Worm (Caenorhabditis elegans) whole organism, L2 larva: ENCODE data around the gene par-1.

ENCODE experiments used
- ZK546.5 ChIP-seq: sonication (generic microtip); optimal IDR thresholded peaks from 2 replicates; lab custom pipeline; 2017; ENCODE audit warnings: missing biosample characterization, missing genetic modification characterization
- ama-1 ChIP-seq: fragments of 150-350 bp; optimal IDR thresholded peaks from 2 replicates; lab custom pipeline; 2018; ENCODE audit warnings: inconsistent platforms

DNA sequence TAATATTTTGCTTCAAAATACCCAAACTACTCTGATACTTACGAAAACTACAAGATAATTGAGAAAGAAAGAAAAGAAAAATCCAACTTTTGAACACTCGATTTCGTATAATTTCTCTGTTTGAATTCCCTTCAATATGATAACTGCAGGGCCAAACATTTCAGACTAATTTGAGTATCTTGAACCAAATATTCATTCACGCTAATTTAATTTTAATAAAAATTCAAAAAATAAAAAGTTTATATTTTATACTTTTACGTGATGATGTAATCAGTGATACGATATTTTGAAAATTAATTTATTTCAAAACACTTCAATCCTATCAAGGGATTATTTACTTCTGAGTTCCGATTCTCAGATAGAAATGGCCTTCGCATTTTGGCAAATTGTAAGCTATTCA is 34.8 kb upstream of the par-1 start, which contains the start of gene ZC376.8:
- TF ChIP-seq ama-1 (no peak), ZK546.5 (tag; lab: Kevin White, UChicago) (no peak)
